Worm (Caenorhabditis elegans) whole organism, L4 larva: ENCODE data around the gene F55F10.3.

ENCODE experiments used
- D1046.2 ChIP-seq: fragments of 200-800 bp; sonication (Bioruptor generic); IDR thresholded peaks from 2 replicates; pipeline ENCODE4 v1.3.6; 2022; ENCODE audit warnings: missing genetic modification characterization, missing compliant biosample characterization
- ceh-44 ChIP-seq: fragments of 200-800 bp; sonication (Bioruptor generic); IDR thresholded peaks from 2 replicates; pipeline ENCODE4 v1.3.6; 2022; ENCODE audit warnings: missing genetic modification reagents, missing genetic modification characterization, missing compliant biosample characterization
- dpl-1 ChIP-seq: fragments of 150-350 bp; optimal IDR thresholded peaks from 2 replicates; lab custom pipeline; 2014; ENCODE audit warnings: missing biosample characterization, missing genetic modification reagents, missing genetic modification characterization
- lin-15B ChIP-seq: fragments of 150-350 bp; sonication (generic microtip); optimal IDR thresholded peaks from 3 replicates; lab custom pipeline; 2014; ENCODE audit warnings: missing biosample characterization, missing genetic modification characterization
- nhr-25 ChIP-seq: sonication (generic microtip); optimal IDR thresholded peaks from 2 replicates; lab custom pipeline; 2017; ENCODE audit warnings: missing genetic modification characterization, mild to moderate bottlenecking, missing compliant biosample characterization, antibody characterized with exemption, moderate library complexity, borderline replicate concordance; ENCODE audit not compliant: insufficient read depth
- nhr-6 ChIP-seq: fragments of 150-350 bp; optimal IDR thresholded peaks from 2 replicates; lab custom pipeline; 2014; ENCODE audit warnings: missing biosample characterization, missing genetic modification characterization
- pqm-1 ChIP-seq: sonication (generic microtip); optimal IDR thresholded peaks from 2 replicates; lab custom pipeline; 2017; ENCODE audit warnings: missing biosample characterization, missing genetic modification characterization
- saeg-2 ChIP-seq: fragments of 200-800 bp; sonication (Bioruptor generic); IDR thresholded peaks from 2 replicates; pipeline ENCODE4 v1.3.6; 2022; ENCODE audit warnings: missing genetic modification reagents, missing genetic modification characterization, missing compliant biosample characterization
- zfp-2 ChIP-seq: sonication (generic microtip); optimal IDR thresholded peaks from 2 replicates; lab custom pipeline; 2016; ENCODE audit warnings: mild to moderate bottlenecking, missing genetic modification characterization, missing compliant biosample characterization
- ztf-11 ChIP-seq: fragments of 150-350 bp; optimal IDR thresholded peaks from 2 replicates; lab custom pipeline; 2014; ENCODE audit warnings: missing biosample characterization, missing genetic modification characterization

DNA sequence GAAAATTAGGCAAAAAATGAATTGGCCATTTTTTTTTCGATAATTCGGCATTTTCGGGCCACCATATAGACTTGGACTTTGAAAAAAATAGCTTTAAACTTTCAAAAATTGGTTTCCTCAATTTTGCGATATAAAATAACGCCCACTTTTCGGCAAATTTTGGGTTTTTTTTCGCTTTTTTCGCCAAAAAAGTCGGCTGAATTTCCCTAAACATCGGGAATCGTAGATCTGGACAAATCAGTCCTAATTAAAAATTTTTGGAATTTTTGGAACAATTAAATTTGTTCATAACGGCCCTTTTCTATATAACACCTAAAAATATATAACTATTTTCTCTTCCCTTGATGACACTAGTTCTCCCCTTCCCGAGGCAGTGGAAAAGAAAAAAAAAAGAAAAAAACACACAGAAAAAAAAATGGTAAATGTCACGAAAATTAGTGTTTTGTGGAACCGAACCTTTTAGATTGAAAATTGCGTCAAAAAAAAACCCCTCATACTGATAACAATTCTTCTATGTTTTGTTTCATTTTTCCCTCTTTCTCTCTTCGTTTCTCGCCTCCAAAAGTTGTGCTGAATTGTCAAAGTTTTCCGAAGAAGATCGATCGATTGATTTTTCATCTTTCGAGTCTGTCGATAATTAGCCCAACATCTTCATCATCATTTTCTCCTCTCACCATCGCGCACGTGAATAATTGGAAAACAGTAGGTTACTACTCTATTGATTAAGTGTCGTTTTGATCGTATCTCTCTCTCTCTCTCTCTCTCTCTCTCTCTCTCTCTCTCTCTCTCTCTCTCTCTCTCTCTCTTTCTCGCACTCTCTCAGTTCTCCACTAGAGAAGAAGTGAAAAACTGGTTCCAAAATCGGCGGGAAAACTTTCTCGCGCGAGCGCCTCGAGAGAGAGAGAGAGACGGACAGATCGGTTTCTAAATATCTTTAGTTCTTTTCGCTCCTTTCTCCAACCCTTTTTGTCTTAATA, 40.9 kb downstream of the F55F10.3 start, which contains the start of gene Y24D9A.6:
- no peak for TF ChIP-seq ztf-11 (tag; lab: Kevin White, UChicago)
- TF ChIP-seq saeg-2 (GFP tag; lab: Robert Waterston, UW): no peak
- no peak for TF ChIP-seq pqm-1 (tag; lab: Kevin White, UChicago)
- TF ChIP-seq dpl-1 (GFP tag; lab: Kevin White, UChicago): peak; percentile 30
- no peak for TF ChIP-seq ceh-44 (GFP tag; lab: Robert Waterston, UW)
- no peak for TF ChIP-seq zfp-2 (tag; lab: Kevin White, UChicago)
- TF ChIP-seq D1046.2 (GFP tag; lab: Robert Waterston, UW): no peak
- no peak for TF ChIP-seq nhr-6 (tag; lab: Kevin White, UChicago)
- TF ChIP-seq lin-15B (tag; lab: Kevin White, UChicago): no peak
- TF ChIP-seq nhr-25: peak; percentile 91
